Worm (Caenorhabditis elegans) whole organism, midembryonic: Measurements from ENCODE around the gene W04G3.11.

Source experiments
- T22C8.4 ChIP-seq: fragments of 200-800 bp; sonication (Bioruptor generic); IDR thresholded peaks from 2 replicates; pipeline ENCODE4 v1.3.6; 2022; ENCODE audit warnings: missing genetic modification characterization, missing compliant biosample characterization
- cog-1 ChIP-seq: sonication (generic microtip); optimal IDR thresholded peaks from 2 replicates; lab custom pipeline; 2016; ENCODE audit warnings: missing genetic modification characterization, missing compliant biosample characterization
- flt-1 ChIP-seq: fragments of 200-800 bp; sonication (Bioruptor generic); IDR thresholded peaks from 2 replicates; pipeline ENCODE4 v1.3.6; 2022; ENCODE audit warnings: missing genetic modification characterization, missing compliant biosample characterization
- klf-2 ChIP-seq: fragments of 200-800 bp; sonication (Bioruptor generic); conservative IDR thresholded peaks from 2 replicates; pipeline ENCODE4 v1.3.6; 2022; ENCODE audit warnings: missing genetic modification reagents, missing genetic modification characterization, missing compliant biosample characterization
- med-1 ChIP-seq: sonication (generic microtip); optimal IDR thresholded peaks from 2 replicates; lab custom pipeline; 2017; ENCODE audit warnings: missing genetic modification characterization, mild to moderate bottlenecking, missing compliant biosample characterization, antibody characterized with exemption, missing genetic modification reagents; ENCODE audit not compliant: insufficient read depth
- ref-1 ChIP-seq: fragments of 200-800 bp; sonication (Bioruptor generic); conservative IDR thresholded peaks from 2 replicates; pipeline ENCODE4 v1.3.6; 2022; ENCODE audit warnings: missing genetic modification reagents, missing genetic modification characterization, missing compliant biosample characterization
- tab-1 ChIP-seq: fragments of 200-800 bp; sonication (Bioruptor generic); IDR thresholded peaks from 2 replicates; pipeline ENCODE4 v1.3.6; 2022; ENCODE audit warnings: missing genetic modification characterization, missing compliant biosample characterization
- ztf-23 ChIP-seq: fragments of 200-800 bp; sonication (Bioruptor generic); IDR thresholded peaks from 2 replicates; pipeline ENCODE4 v1.3.6; 2022; ENCODE audit warnings: missing genetic modification reagents, missing genetic modification characterization, missing compliant biosample characterization
- ztf-29 ChIP-seq: fragments of 200-800 bp; sonication (Bioruptor generic); IDR thresholded peaks from 2 replicates; pipeline ENCODE4 v1.3.6; 2022; ENCODE audit warnings: missing genetic modification reagents, missing genetic modification characterization, missing compliant biosample characterization

Gene W04G3.11

ce11 chrX:11136988-11137387 lies 48.0 kb downstream of the W04G3.11 start:
- no peak for TF ChIP-seq tab-1
- no peak for TF ChIP-seq ztf-23 (GFP tag; lab: Robert Waterston, UW)
- no peak for TF ChIP-seq ref-1
- no peak for TF ChIP-seq cog-1 (tag; lab: Kevin White, UChicago)
- no peak for TF ChIP-seq klf-2
- TF ChIP-seq med-1 (GFP tag; lab: Kevin White, UChicago): no peak
- TF ChIP-seq T22C8.4: no peak
- TF ChIP-seq ztf-29 (GFP tag; lab: Robert Waterston, UW): no peak
- TF ChIP-seq flt-1 (GFP tag; lab: Robert Waterston, UW): no peak

- TF ChIP-seq flt-1 (GFP tag; lab: Robert Waterston, UW) (no peak), T22C8.4 (no peak), tab-1 (no peak), cog-1 (tag; lab: Kevin White, UChicago) (no peak), med-1 (GFP tag; lab: Kevin White, UChicago) (no peak), ref-1 (no peak), ztf-23 (GFP tag; lab: Robert Waterston, UW) (no peak), ztf-29 (GFP tag; lab: Robert Waterston, UW) (no peak), klf-2 (no peak)
These were observed 48.6 kb downstream of the W04G3.11 start for ce11 chrX:11137632-11138031.
